Worm (Caenorhabditis elegans): ENCODE results near the gene D1086.3.

DNA sequence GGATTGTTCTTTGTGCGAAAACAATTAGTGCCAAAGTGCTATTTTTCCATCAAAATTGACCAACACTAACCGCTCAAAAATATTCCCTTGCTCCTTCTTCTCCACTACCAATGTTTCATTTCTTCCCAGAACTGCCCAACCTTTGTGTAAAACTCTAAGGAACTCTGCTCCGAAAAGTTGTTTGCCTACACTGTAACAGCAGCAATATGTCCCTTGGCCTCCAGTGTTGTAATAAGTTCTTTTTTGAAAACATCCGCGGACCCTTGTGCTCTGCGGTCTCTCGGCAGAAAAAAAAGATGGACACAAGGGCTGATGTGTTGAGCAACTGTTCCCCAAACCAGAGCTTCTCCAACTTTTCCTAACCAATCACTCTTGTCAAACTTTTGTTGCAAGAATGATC lies 8.3 kb downstream of the D1086.3 start, which contains the start of gene D1086.12:
- TF ChIP-seq nhr-12 (tag; optimal IDR thresholded peaks at IDR 0.05) (no peak), elt-3 (tag; optimal IDR thresholded peaks at IDR 0.05) (no peak), nhr-28 (tag; optimal IDR thresholded peaks at IDR 0.05) (no peak), nhr-11 (tag; optimal IDR thresholded peaks at IDR 0.05) (no peak), elt-2 (tag; optimal IDR thresholded peaks at IDR 0.05) (no peak), fkh-8 (tag; optimal IDR thresholded peaks at IDR 0.05) (no peak), ztf-11 (tag; optimal IDR thresholded peaks at IDR 0.05) (no peak), ztf-4 (tag; optimal IDR thresholded peaks at IDR 0.05) (no peak), snpc-4 (tag; optimal IDR thresholded peaks at IDR 0.05) (no peak), tbx-2 (tag; optimal IDR thresholded peaks at IDR 0.05) (no peak), ama-1 (optimal IDR thresholded peaks at IDR 0.05) (no peak), unc-30 (tag; optimal IDR thresholded peaks at IDR 0.05) (no peak), unc-130 (tag; optimal IDR thresholded peaks at IDR 0.05) (no peak), unc-62 (GFP tag; optimal IDR thresholded peaks at IDR 0.05) (no peak)
